Worm (Caenorhabditis elegans) whole organism, L4 larva: ENCODE data around the gene C16C8.16.
A peak's percentile ranks its signal among the peaks of the same experiment; 100 is the strongest.

Experiments used
- D1046.2 ChIP-seq: fragments of 200-800 bp; sonication (Bioruptor generic); IDR thresholded peaks from 2 replicates; pipeline ENCODE4 v1.3.6; 2022; ENCODE audit warnings: missing genetic modification characterization, missing compliant biosample characterization
- F49E8.2 ChIP-seq: sonication (generic microtip); optimal IDR thresholded peaks from 2 replicates; lab custom pipeline; 2016; ENCODE audit warnings: missing compliant biosample characterization, mild to moderate bottlenecking, missing genetic modification characterization, borderline replicate concordance
- R02D3.7 ChIP-seq: fragments of 150-350 bp; sonication (generic microtip); optimal IDR thresholded peaks from 3 replicates; lab custom pipeline; 2014; ENCODE audit warnings: missing biosample characterization, missing genetic modification characterization
- Y5F2A.4 ChIP-seq: fragments of 200-800 bp; sonication (Bioruptor generic); optimal IDR thresholded peaks from 2 replicates; lab custom pipeline; 2018; ENCODE audit warnings: mild to moderate bottlenecking, missing genetic modification characterization, missing compliant biosample characterization
- ZK337.2 ChIP-seq: fragments of 200-800 bp; sonication (Bioruptor generic); IDR thresholded peaks from 2 replicates; pipeline ENCODE4 v1.3.6; 2022; ENCODE audit warnings: missing genetic modification reagents, missing genetic modification characterization, missing compliant biosample characterization
- aly-2 ChIP-seq: sonication (generic microtip); optimal IDR thresholded peaks from 2 replicates; lab custom pipeline; 2018; ENCODE audit warnings: missing biosample characterization, missing genetic modification characterization
- ceh-28 ChIP-seq: fragments of 150-350 bp; optimal IDR thresholded peaks from 2 replicates; lab custom pipeline; 2014; ENCODE audit warnings: missing biosample characterization, missing genetic modification reagents, missing genetic modification characterization
- ceh-44 ChIP-seq: fragments of 200-800 bp; sonication (Bioruptor generic); IDR thresholded peaks from 2 replicates; pipeline ENCODE4 v1.3.6; 2022; ENCODE audit warnings: missing genetic modification reagents, missing genetic modification characterization, missing compliant biosample characterization
- ceh-82 ChIP-seq: sonication (generic microtip); optimal IDR thresholded peaks from 2 replicates; lab custom pipeline; 2017; ENCODE audit warnings: missing biosample characterization, missing genetic modification characterization
- cey-2 ChIP-seq: sonication (generic microtip); optimal IDR thresholded peaks from 3 replicates; lab custom pipeline; 2017; ENCODE audit warnings: missing genetic modification characterization, mild to moderate bottlenecking, missing compliant biosample characterization, antibody characterized with exemption, borderline replicate concordance; ENCODE audit not compliant: insufficient read depth
- ctbp-1 ChIP-seq: fragments of 200-800 bp; sonication (Bioruptor generic); IDR thresholded peaks from 2 replicates; pipeline ENCODE4 v1.3.6; 2022; ENCODE audit warnings: missing genetic modification reagents, missing genetic modification characterization, missing compliant biosample characterization
- daf-12 ChIP-seq: fragments of 150-350 bp; optimal IDR thresholded peaks from 2 replicates; lab custom pipeline; 2014; ENCODE audit warnings: missing biosample characterization, missing genetic modification reagents, missing genetic modification characterization
- daf-16 ChIP-seq, 3 experiments: sonication (generic microtip); optimal IDR thresholded peaks; 2 replicates each; lab custom pipeline; 2016 to 2017; ENCODE audit warnings: missing genetic modification characterization in 3 of 3, missing genetic modification reagents in 3 of 3, mild to moderate bottlenecking in 2 of 3, missing compliant biosample characterization in 2 of 3, missing biosample characterization in 1 of 3, moderate library complexity in 1 of 3
- daf-19 ChIP-seq: fragments of 200-800 bp; sonication (Bioruptor generic); conservative IDR thresholded peaks from 2 replicates; pipeline ENCODE4 v1.3.6; 2022; ENCODE audit warnings: missing genetic modification characterization, missing compliant biosample characterization
- duxl-1 ChIP-seq: sonication (generic microtip); optimal IDR thresholded peaks from 2 replicates; lab custom pipeline; 2016; ENCODE audit warnings: mild to moderate bottlenecking, missing genetic modification characterization, moderate library complexity, missing compliant biosample characterization; ENCODE audit not compliant: poor library complexity
- fos-1 ChIP-seq: fragments of 150-350 bp; optimal IDR thresholded peaks from 2 replicates; lab custom pipeline; 2014; ENCODE audit warnings: missing biosample characterization, missing genetic modification characterization
- gei-8 ChIP-seq: fragments of 200-800 bp; sonication (Bioruptor generic); optimal IDR thresholded peaks from 2 replicates; lab custom pipeline; 2018; ENCODE audit warnings: mild to moderate bottlenecking, missing genetic modification characterization, missing compliant biosample characterization
- hlh-30 ChIP-seq: sonication (generic microtip); optimal IDR thresholded peaks from 2 replicates; lab custom pipeline; 2017; ENCODE audit warnings: antibody characterized with exemption, mild to moderate bottlenecking, missing genetic modification characterization, missing compliant biosample characterization; ENCODE audit not compliant: insufficient read depth
- jun-1 ChIP-seq: fragments of 150-350 bp; optimal IDR thresholded peaks from 2 replicates; lab custom pipeline; 2014; ENCODE audit warnings: missing biosample characterization, missing genetic modification reagents, missing genetic modification characterization
- lin-1 ChIP-seq: fragments of 200-800 bp; sonication (Bioruptor generic); IDR thresholded peaks from 2 replicates; pipeline ENCODE4 v1.3.6; 2022; ENCODE audit warnings: missing genetic modification reagents, missing genetic modification characterization, missing compliant biosample characterization
- lin-29 ChIP-seq: fragments of 200-800 bp; sonication (Bioruptor generic); IDR thresholded peaks from 2 replicates; pipeline ENCODE4 v1.3.6; 2022; ENCODE audit warnings: missing genetic modification reagents, missing genetic modification characterization, missing compliant biosample characterization
- lin-38 ChIP-seq: fragments of 200-800 bp; sonication (Bioruptor generic); IDR thresholded peaks from 2 replicates; pipeline ENCODE4 v1.3.6; 2022; ENCODE audit warnings: missing genetic modification reagents, missing genetic modification characterization, missing compliant biosample characterization
- mep-1 ChIP-seq: fragments of 150-350 bp; sonication (generic microtip); optimal IDR thresholded peaks from 3 replicates; lab custom pipeline; 2014; ENCODE audit warnings: missing biosample characterization, missing genetic modification characterization
- mes-2 ChIP-seq: sonication (generic microtip); optimal IDR thresholded peaks from 2 replicates; lab custom pipeline; 2016; ENCODE audit warnings: missing genotype, mild to moderate bottlenecking, missing genetic modification characterization, missing compliant biosample characterization; ENCODE audit not compliant: poor library complexity, severe bottlenecking
- nhr-25 ChIP-seq: sonication (generic microtip); optimal IDR thresholded peaks from 2 replicates; lab custom pipeline; 2017; ENCODE audit warnings: missing genetic modification characterization, mild to moderate bottlenecking, missing compliant biosample characterization, antibody characterized with exemption, moderate library complexity, borderline replicate concordance; ENCODE audit not compliant: insufficient read depth
- nhr-41 ChIP-seq: fragments of 200-800 bp; sonication (Bioruptor generic); IDR thresholded peaks from 2 replicates; pipeline ENCODE4 v1.3.6; 2022; ENCODE audit warnings: missing genetic modification reagents, missing genetic modification characterization, missing compliant biosample characterization
- nhr-76 ChIP-seq: fragments of 150-350 bp; optimal IDR thresholded peaks from 2 replicates; lab custom pipeline; 2014; ENCODE audit warnings: missing biosample characterization, missing genetic modification characterization
- nhr-77 ChIP-seq: fragments of 150-350 bp; optimal IDR thresholded peaks from 2 replicates; lab custom pipeline; 2014; ENCODE audit warnings: missing biosample characterization, missing genetic modification characterization
- pha-4 ChIP-seq, 2 experiments: fragments of 150-350 bp in 1 of 2; fragments of 200-800 bp in 1 of 2; sonication (Bioruptor generic) in 1 of 2; IDR thresholded peaks in 1 of 2; optimal IDR thresholded peaks in 1 of 2; 2 replicates each; pipeline versions ENCODE4 v1.3.6 to Lab custom; 2014 to 2022; ENCODE audit warnings: missing genetic modification characterization in 2 of 2, missing genetic modification reagents in 2 of 2, missing biosample characterization in 1 of 2, missing compliant biosample characterization in 1 of 2
- rbr-2 ChIP-seq: sonication (generic microtip); optimal IDR thresholded peaks from 2 replicates; lab custom pipeline; 2016; ENCODE audit warnings: missing genotype, missing genetic modification characterization, missing compliant biosample characterization
- saeg-2 ChIP-seq: fragments of 200-800 bp; sonication (Bioruptor generic); IDR thresholded peaks from 2 replicates; pipeline ENCODE4 v1.3.6; 2022; ENCODE audit warnings: missing genetic modification reagents, missing genetic modification characterization, missing compliant biosample characterization
- sdz-12 ChIP-seq: fragments of 200-800 bp; sonication (Bioruptor generic); optimal IDR thresholded peaks from 2 replicates; lab custom pipeline; 2018; ENCODE audit warnings: mild to moderate bottlenecking, missing genetic modification characterization, missing compliant biosample characterization
- set-16 ChIP-seq: fragments of 200-800 bp; sonication (Bioruptor generic); IDR thresholded peaks from 2 replicates; pipeline ENCODE4 v1.3.6; 2022; ENCODE audit warnings: missing genetic modification reagents, missing genetic modification characterization, missing compliant biosample characterization
- skn-1 ChIP-seq: fragments of 150-350 bp; optimal IDR thresholded peaks from 2 replicates; lab custom pipeline; 2014; ENCODE audit warnings: missing biosample characterization, missing genetic modification characterization
- snpc-1.2 ChIP-seq: fragments of 200-800 bp; sonication (Bioruptor generic); IDR thresholded peaks from 2 replicates; pipeline ENCODE4 v1.3.6; 2022; ENCODE audit warnings: missing genetic modification reagents, missing genetic modification characterization, missing compliant biosample characterization
- spr-3 ChIP-seq: fragments of 200-800 bp; sonication (Bioruptor generic); optimal IDR thresholded peaks from 2 replicates; lab custom pipeline; 2018; ENCODE audit warnings: mild to moderate bottlenecking, missing genetic modification characterization, missing compliant biosample characterization
- unc-39 ChIP-seq: sonication (generic microtip); optimal IDR thresholded peaks from 2 replicates; lab custom pipeline; 2017; ENCODE audit warnings: missing biosample characterization, missing genetic modification characterization

The C16C8.16 gene

ce11 chrII:3414383-3414910 lies 31.1 kb upstream of the C16C8.16 start, which contains the start of the genes F18A12.7 and F18A12.2:
TSS of gene F18A12.7 (minus strand) at chrII:3414483.
TSS of gene F18A12.2 (plus strand) at chrII:3414860.
- TF ChIP-seq lin-1 (GFP tag; lab: Robert Waterston, UW) (no peak), Y5F2A.4 (GFP tag; lab: Kevin White, UChicago) (no peak), lin-29 (GFP tag; lab: Robert Waterston, UW) (no peak), ceh-82 (tag; lab: Kevin White, UChicago) (no peak), nhr-76 (tag; lab: Kevin White, UChicago) (no peak), gei-8 (GFP tag; lab: Kevin White, UChicago) (no peak), saeg-2 (GFP tag; lab: Robert Waterston, UW) (no peak), sdz-12 (GFP tag; lab: Kevin White, UChicago) (no peak), nhr-41 (GFP tag; lab: Robert Waterston, UW) (no peak), D1046.2 (GFP tag; lab: Robert Waterston, UW) (no peak), nhr-77 (tag; lab: Kevin White, UChicago) (no peak), daf-16 (GFP tag; optimal IDR thresholded peaks at IDR 0.05; lab: Kevin White, UChicago) (no peak), daf-16 (tag; optimal IDR thresholded peaks at IDR 0.05; lab: Kevin White, UChicago) (no peak), mes-2 (tag; lab: Kevin White, UChicago) (no peak), jun-1 (tag; lab: Kevin White, UChicago) (no peak), cey-2 (tag; lab: Kevin White, UChicago) (no peak), ceh-28 (no peak)

ce11 chrII:3416528-3416927 lies 29.0 kb upstream of the C16C8.16 start, which contains the start of gene nep-6:
TSS of gene nep-6 (plus strand) at chrII:3416828.
- TF ChIP-seq lin-38 (GFP tag; lab: Robert Waterston, UW) = no peak
- TF ChIP-seq unc-39 (tag; lab: Kevin White, UChicago) = no peak

ce11 chrII:3422938-3423337 lies 22.6 kb upstream of the C16C8.16 start:
- TF ChIP-seq nhr-77 (tag; lab: Kevin White, UChicago) = no peak
- TF ChIP-seq pha-4 (GFP tag; IDR thresholded peaks at IDR 0.05; lab: Robert Waterston, UW) = no peak
- TF ChIP-seq pha-4 (tag; optimal IDR thresholded peaks at IDR 0.05; lab: Kevin White, UChicago) = no peak
- TF ChIP-seq snpc-1.2 (GFP tag; lab: Robert Waterston, UW) = no peak
- no peak for TF ChIP-seq rbr-2 (tag; lab: Kevin White, UChicago)
- TF ChIP-seq duxl-1 = peak; percentile 80
- no peak for TF ChIP-seq ZK337.2 (GFP tag; lab: Robert Waterston, UW)
- no peak for TF ChIP-seq mep-1

- TF ChIP-seq spr-3 (GFP tag; lab: Kevin White, UChicago) = no peak
- TF ChIP-seq pha-4 (GFP tag; IDR thresholded peaks at IDR 0.05; lab: Robert Waterston, UW) = no peak
- TF ChIP-seq pha-4 (tag; optimal IDR thresholded peaks at IDR 0.05; lab: Kevin White, UChicago) = no peak
- no peak for TF ChIP-seq daf-19 (GFP tag; lab: Robert Waterston, UW)
- TF ChIP-seq aly-2 (tag; lab: Kevin White, UChicago) = no peak
- TF ChIP-seq R02D3.7 (tag; lab: Kevin White, UChicago) = no peak
- no peak for TF ChIP-seq sdz-12 (GFP tag; lab: Kevin White, UChicago)
- no peak for TF ChIP-seq nhr-25 (tag; lab: Kevin White, UChicago)
- TF ChIP-seq skn-1 = no peak
- TF ChIP-seq hlh-30 (tag; lab: Kevin White, UChicago) = no peak
- no peak for TF ChIP-seq F49E8.2 (tag; lab: Kevin White, UChicago)
- no peak for TF ChIP-seq fos-1 (tag; lab: Kevin White, UChicago)
- TF ChIP-seq set-16 (GFP tag; lab: Robert Waterston, UW) = no peak
- TF ChIP-seq daf-12 (tag; lab: Kevin White, UChicago) = no peak
- no peak for TF ChIP-seq lin-1 (GFP tag; lab: Robert Waterston, UW)
- no peak for TF ChIP-seq ceh-44 (GFP tag; lab: Robert Waterston, UW)
- TF ChIP-seq mep-1 = no peak
- no peak for TF ChIP-seq ctbp-1
Measured at ce11 chrII:3425433-3425832, 20.1 kb upstream of the C16C8.16 start, which contains the start of gene nep-11. TSS of gene nep-11 (minus strand) at chrII:3425533.
